Fruit fly (Drosophila melanogaster) whole organism, embryonic: ENCODE measurements around the gene Rack1.

ENCODE experiments used
- Ada2b ChIP-seq: fragments of 200-800 bp; sonication (Bioruptor generic); IDR thresholded peaks from 2 replicates; pipeline ENCODE4 v1.3.6; 2022; ENCODE audit warnings: missing biosample characterization, missing genetic modification characterization
- Adf1 ChIP-seq: fragments of 200-800 bp; sonication (Bioruptor generic); IDR thresholded peaks from 2 replicates; pipeline ENCODE4 v1.3.6; 2022; ENCODE audit warnings: missing biosample characterization, missing genetic modification characterization
- Atf6 ChIP-seq: fragments of 200-800 bp; sonication (Bioruptor generic); IDR thresholded peaks from 2 replicates; pipeline ENCODE4 v1.3.6; 2022; ENCODE audit warnings: missing biosample characterization, missing genetic modification characterization
- B-H2 ChIP-seq: fragments of 200-800 bp; sonication (Bioruptor generic); optimal IDR thresholded peaks from 2 replicates; lab custom pipeline; 2018; ENCODE audit warnings: missing biosample characterization, mild to moderate bottlenecking, missing genetic modification characterization
- CG15269 ChIP-seq: fragments of 200-800 bp; sonication (Bioruptor generic); optimal IDR thresholded peaks from 2 replicates; lab custom pipeline; 2018; ENCODE audit warnings: missing biosample characterization, mild to moderate bottlenecking, missing genetic modification characterization, moderate library complexity
- CG16815 ChIP-seq: fragments of 200-800 bp; sonication (Bioruptor generic); optimal IDR thresholded peaks from 3 replicates; lab custom pipeline; 2017; ENCODE audit warnings: missing biosample characterization, mild to moderate bottlenecking, missing genetic modification characterization
- CG17186 ChIP-seq: fragments of 200-800 bp; sonication (Bioruptor generic); optimal IDR thresholded peaks from 3 replicates; lab custom pipeline; 2017; ENCODE audit warnings: missing biosample characterization, missing genetic modification reagents, missing genetic modification characterization
- CG17328 ChIP-seq: fragments of 200-800 bp; sonication (Bioruptor generic); IDR thresholded peaks from 2 replicates; pipeline ENCODE4 v1.3.6; 2022; ENCODE audit warnings: missing biosample characterization, missing genetic modification characterization
- CG17361 ChIP-seq: fragments of 200-800 bp; sonication (Bioruptor generic); IDR thresholded peaks from 3 replicates; pipeline ENCODE4 v1.3.6; 2022; ENCODE audit warnings: missing biosample characterization, missing genetic modification characterization
- CG17912 ChIP-seq: fragments of 200-800 bp; sonication (Bioruptor generic); optimal IDR thresholded peaks from 2 replicates; lab custom pipeline; 2018; ENCODE audit warnings: missing biosample characterization, mild to moderate bottlenecking, missing genetic modification characterization
- CG18599 ChIP-seq: fragments of 200-800 bp; sonication (Bioruptor generic); optimal IDR thresholded peaks from 3 replicates; lab custom pipeline; 2017; ENCODE audit warnings: missing biosample characterization, missing genetic modification characterization, mild to moderate bottlenecking, moderate library complexity, missing genetic modification reagents
- CG2678 ChIP-seq: fragments of 200-800 bp; sonication (Bioruptor generic); optimal IDR thresholded peaks from 3 replicates; lab custom pipeline; 2019; ENCODE audit warnings: missing biosample characterization, mild to moderate bottlenecking, missing genetic modification characterization, moderate library complexity
- CG2889 ChIP-seq: fragments of 200-800 bp; sonication (Bioruptor generic); IDR thresholded peaks from 3 replicates; pipeline ENCODE4 v1.3.6; 2022; ENCODE audit warnings: missing biosample characterization, missing genetic modification characterization
- CG30020 ChIP-seq: fragments of 200-800 bp; optimal IDR thresholded peaks from 2 replicates; lab custom pipeline; 2019; ENCODE audit warnings: missing biosample characterization, mild to moderate bottlenecking, missing genetic modification characterization, moderate library complexity
- CG31224 ChIP-seq: fragments of 200-800 bp; sonication (Bioruptor generic); IDR thresholded peaks from 2 replicates; pipeline ENCODE4 v1.3.6; 2022; ENCODE audit warnings: missing biosample characterization, missing genetic modification characterization
- CG4617 ChIP-seq: fragments of 200-800 bp; sonication (Bioruptor generic); optimal IDR thresholded peaks from 3 replicates; lab custom pipeline; 2016; ENCODE audit warnings: missing biosample characterization, missing genetic modification characterization, borderline replicate concordance
- CG5953 ChIP-seq: fragments of 200-800 bp; sonication (Bioruptor generic); IDR thresholded peaks from 2 replicates; pipeline ENCODE4 v1.3.6; 2022; ENCODE audit warnings: missing biosample characterization, missing genetic modification characterization
- CG7839 ChIP-seq: fragments of 200-800 bp; sonication (Bioruptor generic); optimal IDR thresholded peaks from 3 replicates; lab custom pipeline; 2018; ENCODE audit warnings: missing biosample characterization, mild to moderate bottlenecking, missing genetic modification characterization, moderate library complexity
- CG9727 ChIP-seq: fragments of 200-800 bp; sonication (Bioruptor generic); optimal IDR thresholded peaks from 3 replicates; lab custom pipeline; 2017; ENCODE audit warnings: missing biosample characterization, mild to moderate bottlenecking, missing genetic modification characterization
- CG9932 ChIP-seq: fragments of 200-800 bp; sonication (Bioruptor generic); IDR thresholded peaks from 2 replicates; pipeline ENCODE4 v1.3.6; 2022; ENCODE audit warnings: missing biosample characterization, missing genetic modification characterization
- D19A ChIP-seq: fragments of 200-800 bp; optimal IDR thresholded peaks from 3 replicates; lab custom pipeline; 2019; ENCODE audit warnings: missing biosample characterization, mild to moderate bottlenecking, missing genetic modification characterization, moderate library complexity
- Ets65A ChIP-seq: fragments of 200-800 bp; sonication (Bioruptor generic); peaks from one replicate; lab custom pipeline; 2016; ENCODE audit warnings: missing biosample characterization, missing genetic modification characterization
- HHEX ChIP-seq: fragments of 200-800 bp; sonication (Bioruptor generic); optimal IDR thresholded peaks from 3 replicates; lab custom pipeline; 2017; ENCODE audit warnings: missing biosample characterization, mild to moderate bottlenecking, missing genetic modification characterization, missing genetic modification reagents
- Hr51 ChIP-seq, 2 experiments: fragments of 200-800 bp; sonication (Bioruptor generic); optimal IDR thresholded peaks; 2 replicates in 1 of 2; 3 replicates in 1 of 2; lab custom pipeline; 2016 to 2018; ENCODE audit warnings: missing biosample characterization in 2 of 2, missing genetic modification characterization in 2 of 2, mild to moderate bottlenecking in 1 of 2, moderate library complexity in 1 of 2
- Kr ChIP-seq: fragments of 200-800 bp; sonication (Bioruptor generic); optimal IDR thresholded peaks from 2 replicates; lab custom pipeline; 2017; ENCODE audit warnings: missing biosample characterization, mild to moderate bottlenecking, missing genetic modification characterization
- NK7.1 ChIP-seq: fragments of 200-800 bp; sonication (Bioruptor generic); optimal IDR thresholded peaks from 3 replicates; lab custom pipeline; 2016; ENCODE audit warnings: missing biosample characterization, missing genetic modification characterization
- PHDP ChIP-seq: fragments of 200-800 bp; sonication (Bioruptor generic); optimal IDR thresholded peaks from 3 replicates; lab custom pipeline; 2018; ENCODE audit warnings: missing biosample characterization, mild to moderate bottlenecking, missing genetic modification characterization, moderate library complexity
- Rx ChIP-seq: fragments of 200-800 bp; sonication (Bioruptor generic); IDR thresholded peaks from 2 replicates; pipeline ENCODE4 v1.3.6; 2022; ENCODE audit warnings: missing biosample characterization, missing genetic modification characterization
- Six4 ChIP-seq: fragments of 200-800 bp; sonication (Bioruptor generic); optimal IDR thresholded peaks from 2 replicates; lab custom pipeline; 2016; ENCODE audit warnings: missing biosample characterization, missing genetic modification characterization
- Sox100B ChIP-seq: fragments of 200-800 bp; sonication (Bioruptor generic); optimal IDR thresholded peaks from 3 replicates; lab custom pipeline; 2018; ENCODE audit warnings: missing biosample characterization, mild to moderate bottlenecking, missing genetic modification characterization
- ap ChIP-seq: fragments of 200-800 bp; sonication (Bioruptor generic); IDR thresholded peaks from 2 replicates; pipeline ENCODE4 v1.3.6; 2022; ENCODE audit warnings: missing biosample characterization, missing genetic modification characterization
- bbx ChIP-seq: fragments of 200-800 bp; sonication (Bioruptor generic); IDR thresholded peaks from 2 replicates; pipeline ENCODE4 v1.3.6; 2022; ENCODE audit warnings: missing biosample characterization, missing genetic modification characterization; ENCODE audit not compliant: partially characterized antibody
- bsh ChIP-seq, 2 experiments: fragments of 200-800 bp; sonication (Bioruptor generic); optimal IDR thresholded peaks; 2 replicates each; lab custom pipeline; 2017 to 2018; ENCODE audit warnings: mild to moderate bottlenecking in 2 of 2, missing biosample characterization in 2 of 2, missing genetic modification characterization in 2 of 2, moderate library complexity in 1 of 2
- cg ChIP-seq: fragments of 200-800 bp; sonication (Bioruptor generic); optimal IDR thresholded peaks from 3 replicates; lab custom pipeline; 2019; ENCODE audit warnings: missing biosample characterization, mild to moderate bottlenecking, missing genetic modification characterization, moderate library complexity
- chif ChIP-seq, 2 experiments: fragments of 200-800 bp; sonication (Bioruptor generic); optimal IDR thresholded peaks; 3 replicates each; lab custom pipeline; 2016; ENCODE audit warnings: missing biosample characterization in 2 of 2, missing genetic modification characterization in 2 of 2
- cwo ChIP-seq: fragments of 200-800 bp; sonication (Bioruptor generic); optimal IDR thresholded peaks from 3 replicates; lab custom pipeline; 2017; ENCODE audit warnings: missing biosample characterization, missing genetic modification characterization, mild to moderate bottlenecking, moderate library complexity, missing genetic modification reagents
- exex ChIP-seq: fragments of 200-800 bp; sonication (Bioruptor generic); optimal IDR thresholded peaks from 4 replicates; lab custom pipeline; 2018; ENCODE audit warnings: missing biosample characterization, mild to moderate bottlenecking, missing genetic modification characterization, moderate library complexity
- gro ChIP-seq: fragments of 200-800 bp; sonication (Bioruptor generic); optimal IDR thresholded peaks from 2 replicates; lab custom pipeline; 2016; ENCODE audit warnings: missing biosample characterization, missing genetic modification characterization
- hth ChIP-seq: fragments of >200 bp; optimal IDR thresholded peaks from 2 replicates; lab custom pipeline; 2017; ENCODE audit warnings: inconsistent platforms
- nom ChIP-seq: fragments of 200-800 bp; sonication (Bioruptor generic); optimal IDR thresholded peaks from 2 replicates; lab custom pipeline; 2017; ENCODE audit warnings: missing biosample characterization, missing genetic modification characterization, mild to moderate bottlenecking, moderate library complexity, missing genetic modification reagents
- scrt ChIP-seq: fragments of 200-800 bp; sonication (Bioruptor generic); optimal IDR thresholded peaks from 2 replicates; lab custom pipeline; 2018; ENCODE audit warnings: missing biosample characterization, mild to moderate bottlenecking, missing genetic modification characterization, moderate library complexity
- slbo ChIP-seq: fragments of 200-800 bp; sonication (Bioruptor generic); IDR thresholded peaks from 2 replicates; pipeline ENCODE4 v1.3.6; 2022; ENCODE audit warnings: missing biosample characterization, missing genetic modification characterization
- sna ChIP-seq: fragments of 200-800 bp; sonication (Bioruptor generic); IDR thresholded peaks from 2 replicates; pipeline ENCODE4 v1.3.6; 2022; ENCODE audit warnings: missing biosample characterization, missing genetic modification characterization; ENCODE audit not compliant: partially characterized antibody
- ssp ChIP-seq: fragments of 200-800 bp; sonication (Bioruptor generic); IDR thresholded peaks from 2 replicates; pipeline ENCODE4 v1.3.6; 2022; ENCODE audit warnings: missing biosample characterization, missing genetic modification characterization
- stc ChIP-seq: fragments of 200-800 bp; sonication (Bioruptor generic); IDR thresholded peaks from 2 replicates; pipeline ENCODE4 v1.3.6; 2022; ENCODE audit warnings: missing biosample characterization, missing genetic modification characterization
- tap ChIP-seq: fragments of 200-800 bp; optimal IDR thresholded peaks from 3 replicates; lab custom pipeline; 2019; ENCODE audit warnings: missing biosample characterization, mild to moderate bottlenecking, missing genetic modification characterization, moderate library complexity
- tll ChIP-seq, 2 experiments: fragments of 200-800 bp in 1 of 2; fragments of >200 bp in 1 of 2; sonication (Bioruptor generic) in 1 of 2; optimal IDR thresholded peaks; 2 replicates each; lab custom pipeline; 2017 to 2019; ENCODE audit warnings: missing biosample characterization in 2 of 2, missing genetic modification characterization in 2 of 2, mild to moderate bottlenecking in 1 of 2, moderate library complexity in 1 of 2
- trem ChIP-seq: fragments of 200-800 bp; optimal IDR thresholded peaks from 3 replicates; lab custom pipeline; 2019; ENCODE audit warnings: missing biosample characterization, mild to moderate bottlenecking, missing genetic modification characterization, moderate library complexity
- vvl ChIP-seq: fragments of 200-800 bp; sonication (Bioruptor generic); IDR thresholded peaks from 2 replicates; pipeline ENCODE4 v1.3.6; 2022; ENCODE audit warnings: missing biosample characterization, missing genetic modification characterization
- zen ChIP-seq: fragments of 200-800 bp; sonication (Bioruptor generic); optimal IDR thresholded peaks from 3 replicates; lab custom pipeline; 2018; ENCODE audit warnings: missing biosample characterization, mild to moderate bottlenecking, missing genetic modification characterization, moderate library complexity

The Rack1 gene

DNA sequence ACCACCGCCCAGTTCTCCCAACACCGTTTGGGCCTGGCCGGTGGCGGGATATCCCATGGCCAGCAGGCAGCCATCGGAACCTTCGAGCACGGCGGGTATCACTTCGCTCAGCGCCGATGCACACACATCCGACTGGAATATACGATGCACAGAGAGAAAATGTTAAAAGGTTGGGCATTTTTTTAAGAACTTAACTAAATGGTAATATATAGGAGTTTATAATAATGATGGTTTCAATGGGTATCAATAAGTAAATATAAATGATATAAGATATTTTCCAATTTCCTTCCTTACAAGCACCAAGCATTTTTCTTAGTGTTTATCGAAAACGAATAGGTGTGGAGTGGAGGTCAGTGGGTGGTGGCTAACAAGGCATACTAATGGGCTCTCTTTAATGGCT, 24.5 kb upstream of the Rack1 start (continued):
- TF ChIP-seq nom (GFP tag; lab: Kevin White, UChicago) (no peak), CG16815 (peak; percentile 19), exex (no peak), zen (tag; lab: Kevin White, UChicago) (peak; percentile 22), CG2678 (tag; lab: Kevin White, UChicago) (peak; percentile 65), CG5953 (GFP tag; lab: Robert Waterston, UW) (no peak), Sox100B (peak; percentile 8), CG2889 (GFP tag; lab: Robert Waterston, UW) (no peak), B-H2 (GFP tag; lab: Kevin White, UChicago) (no peak), hth (no peak), stc (GFP tag; lab: Robert Waterston, UW) (peak; percentile 28; the same call in 1 of the 2 replicates), CG9932 (no peak), Atf6 (GFP tag; lab: Robert Waterston, UW) (0 out of 2 replicates have a peak, but pooled peaks have one; percentile 14), CG30020 (no peak), bsh (GFP tag; optimal IDR thresholded peaks at IDR 0.05; lab: Kevin White, UChicago) (peak in 1 of 2 experiments; percentile 69), Adf1 (no peak), Six4 (GFP tag; lab: Kevin White, UChicago) (no peak), chif (GFP tag; optimal IDR thresholded peaks at IDR 0.05; lab: Kevin White, UChicago) (peak in 1 of 2 experiments; percentile 1), CG9727 (GFP tag; lab: Kevin White, UChicago) (peak; percentile 48), D19A (tag; lab: Kevin White, UChicago) (peak; percentile 28), ap (no peak), tap (tag; lab: Kevin White, UChicago) (peak; percentile 26), PHDP (tag; lab: Kevin White, UChicago) (peak; percentile 43), trem (tag; lab: Kevin White, UChicago) (peak; percentile 10), CG17361 (GFP tag; lab: Robert Waterston, UW) (0 out of 3 replicates have a peak, but pooled peaks have one; percentile 37), CG31224 (GFP tag; lab: Robert Waterston, UW) (no peak), NK7.1 (no peak), cg (GFP tag; lab: Kevin White, UChicago) (no peak), ssp (GFP tag; lab: Robert Waterston, UW) (0 out of 2 replicates have a peak, but pooled peaks have one; percentile 10), Kr (GFP tag; lab: Kevin White, UChicago) (no peak), scrt (GFP tag; lab: Kevin White, UChicago) (peak; percentile 1), vvl (GFP tag; lab: Robert Waterston, UW) (peak; percentile 32; the same call in 1 of the 2 replicates), CG17186 (GFP tag; lab: Kevin White, UChicago) (no peak), cwo (GFP tag; lab: Kevin White, UChicago) (peak; percentile 31), slbo (GFP tag; lab: Robert Waterston, UW) (peak; percentile 19; the same call in 1 of the 2 replicates), tll (GFP tag; optimal IDR thresholded peaks at IDR 0.05; lab: Kevin White, UChicago) (no peak), CG18599 (GFP tag; lab: Kevin White, UChicago) (peak; percentile 57), Hr51 (GFP tag; optimal IDR thresholded peaks at IDR 0.05; lab: Kevin White, UChicago) (peak in 1 of 2 experiments; percentile 56), HHEX (GFP tag; lab: Kevin White, UChicago) (no peak), sna (GFP tag; lab: Robert Waterston, UW) (no peak), CG15269 (peak; percentile 35), CG7839 (tag; lab: Kevin White, UChicago) (peak; percentile 51), Ets65A (GFP tag; lab: Kevin White, UChicago) (no peak), CG17328 (GFP tag; lab: Robert Waterston, UW) (peak; percentile 25; the same call in 1 of the 2 replicates), bbx (no peak), Ada2b (0 out of 2 replicates have a peak, but pooled peaks have one; percentile 16), CG17912 (no peak), gro (no peak), CG4617 (GFP tag; lab: Kevin White, UChicago) (no peak), Rx (GFP tag; lab: Robert Waterston, UW) (0 out of 2 replicates have a peak, but pooled peaks have one; percentile 17)
